Worm (Caenorhabditis elegans): ENCODE measurements around the gene T21E8.7.

Gene T21E8.7

DNA sequence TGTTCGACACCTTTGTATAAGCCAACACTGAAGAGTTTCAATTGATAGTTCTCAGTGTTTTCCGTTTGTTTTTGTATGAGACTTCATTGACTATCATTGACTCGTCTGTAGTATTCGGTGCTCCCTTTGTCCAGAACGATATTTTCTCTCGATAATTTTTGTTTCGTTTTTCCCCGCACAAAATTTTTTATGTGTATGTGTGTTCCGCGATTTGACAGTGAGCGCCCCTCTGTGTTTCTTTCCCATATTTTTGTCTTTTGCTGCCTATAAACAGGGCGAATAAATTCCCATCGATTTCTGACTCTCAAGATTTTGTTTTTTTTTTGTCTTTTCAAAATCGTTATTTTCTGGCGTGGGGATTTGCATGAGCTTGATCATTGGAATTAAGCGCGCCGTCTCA, at the start of gene T21E8.7:
Gene T21E8.7, plus strand, starts transcription at position 301 of the 400 bp plus-strand sequence.
- no peak for TF ChIP-seq him-1 (tag; optimal IDR thresholded peaks at IDR 0.05)
- no peak for TF ChIP-seq dao-5 (tag; optimal IDR thresholded peaks at IDR 0.05)
- TF ChIP-seq W03F9.2 (tag; optimal IDR thresholded peaks at IDR 0.05) = no peak

- TF ChIP-seq him-1 (tag; optimal IDR thresholded peaks at IDR 0.05) (no peak), W03F9.2 (tag; optimal IDR thresholded peaks at IDR 0.05) (no peak), dao-5 (tag; optimal IDR thresholded peaks at IDR 0.05) (no peak)
These were observed 48.7 kb upstream of the T21E8.7 start for ce11 chrX:10834568-10834967.

DNA sequence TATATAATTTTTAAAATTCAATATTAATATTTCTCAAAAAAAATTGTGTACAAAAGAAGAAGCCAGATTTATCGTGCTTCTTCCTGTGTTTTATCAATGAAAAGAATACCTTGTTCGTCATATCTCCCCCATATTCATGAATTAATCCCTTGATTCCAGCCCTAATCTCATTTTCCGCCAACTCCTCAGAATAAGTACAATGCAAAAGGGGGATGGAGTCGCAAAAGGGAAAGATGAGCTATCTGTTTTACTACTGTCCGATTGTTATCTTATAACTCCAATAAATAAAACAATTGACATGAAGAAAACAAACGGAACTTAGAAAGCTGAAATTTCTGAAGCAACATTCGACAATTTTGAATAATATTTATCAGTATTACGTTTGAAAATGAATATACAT, 45.7 kb upstream of the T21E8.7 start:
- TF ChIP-seq W03F9.2 (tag; optimal IDR thresholded peaks at IDR 0.05) = no peak
- TF ChIP-seq dao-5 (tag; optimal IDR thresholded peaks at IDR 0.05) = no peak
- no peak for TF ChIP-seq him-1 (tag; optimal IDR thresholded peaks at IDR 0.05)

DNA sequence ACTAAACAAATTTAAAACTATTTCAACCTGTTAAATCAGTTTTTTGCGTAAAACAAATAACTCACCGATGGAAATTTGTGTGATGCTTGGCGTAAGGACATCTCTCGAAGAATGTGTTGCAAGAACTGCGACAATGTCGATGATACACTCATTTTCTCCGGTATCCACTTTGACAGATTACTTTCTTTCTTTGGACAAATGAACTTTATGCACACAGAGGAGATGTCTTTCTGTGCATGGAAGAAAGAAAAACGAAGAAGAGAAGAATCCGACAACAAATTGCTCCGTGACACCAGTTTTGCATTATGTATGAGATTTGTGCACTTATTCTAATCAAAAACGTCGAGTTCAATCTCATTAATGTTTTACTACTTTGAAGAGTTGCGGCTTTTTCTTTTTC, 44.8 kb upstream of the T21E8.7 start, which contains the start of gene plc-1:
Gene plc-1, minus strand, starts transcription at position 101 of the 400 bp plus-strand sequence.
- TF ChIP-seq W03F9.2 (tag; optimal IDR thresholded peaks at IDR 0.05) (no peak), dao-5 (tag; optimal IDR thresholded peaks at IDR 0.05) (no peak), him-1 (tag; optimal IDR thresholded peaks at IDR 0.05) (no peak)

DNA sequence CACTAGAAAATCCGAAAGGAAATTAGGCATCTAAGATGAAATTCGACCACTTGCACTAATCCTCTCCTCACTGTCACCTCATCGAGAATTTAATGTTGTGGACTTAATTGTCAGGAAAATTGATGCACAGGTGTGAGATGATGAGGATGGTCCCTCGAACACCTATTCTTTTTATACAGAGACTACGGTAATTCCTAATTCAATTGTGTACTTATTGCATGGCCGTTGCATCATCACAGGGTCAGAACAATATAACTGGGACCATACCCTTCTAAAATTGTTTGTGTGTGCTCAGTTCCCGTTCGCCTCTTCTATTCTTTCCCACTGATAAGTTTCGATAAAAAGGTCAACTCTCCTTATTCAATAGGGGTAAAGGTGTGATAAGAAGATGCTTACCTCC, 39.2 kb upstream of the T21E8.7 start:
- TF ChIP-seq him-1 (tag; optimal IDR thresholded peaks at IDR 0.05) (no peak), W03F9.2 (tag; optimal IDR thresholded peaks at IDR 0.05) (no peak), dao-5 (tag; optimal IDR thresholded peaks at IDR 0.05) (no peak)

DNA sequence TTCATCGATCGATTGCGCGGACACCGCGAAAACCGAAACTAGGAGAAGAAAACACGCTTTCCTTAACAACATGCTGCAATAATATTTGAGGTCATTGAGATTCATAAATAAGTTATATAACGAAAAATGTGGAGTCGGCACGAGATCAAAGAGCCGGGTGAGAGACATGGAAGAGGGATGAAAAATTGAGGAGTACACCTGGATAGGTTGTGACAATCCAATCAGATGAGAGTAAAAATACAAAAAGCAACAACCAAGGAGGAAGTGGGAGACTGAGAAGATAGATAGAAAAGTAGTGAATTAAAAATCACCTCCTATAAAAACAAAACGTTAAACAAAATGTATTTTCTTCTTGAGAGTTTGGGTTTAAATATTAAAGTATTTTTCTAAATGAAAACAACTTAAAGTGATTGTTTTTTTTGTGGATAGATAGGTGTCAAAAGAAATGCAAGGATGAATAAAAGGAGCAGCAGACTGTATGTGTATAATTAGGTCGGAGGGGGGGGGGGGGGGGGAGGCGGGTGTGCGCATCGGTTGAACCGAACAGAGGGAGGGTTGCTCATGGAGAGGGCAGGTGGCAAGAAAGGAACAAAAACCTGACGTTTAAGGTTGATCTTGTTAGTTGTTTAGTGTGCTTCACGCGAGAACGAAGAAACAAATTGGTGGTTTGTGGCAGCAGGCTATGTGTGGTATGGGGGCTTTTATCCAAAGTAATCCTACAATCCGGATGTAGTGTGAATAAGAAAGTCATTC, 38.5 kb upstream of the T21E8.7 start, which contains the start of gene C05A9.2:
Gene C05A9.2, minus strand, starts transcription at position 73 of the 753 bp plus-strand sequence.
- TF ChIP-seq W03F9.2 (tag; optimal IDR thresholded peaks at IDR 0.05) (no peak), dao-5 (tag; optimal IDR thresholded peaks at IDR 0.05) (no peak), him-1 (tag; optimal IDR thresholded peaks at IDR 0.05) (no peak)

DNA sequence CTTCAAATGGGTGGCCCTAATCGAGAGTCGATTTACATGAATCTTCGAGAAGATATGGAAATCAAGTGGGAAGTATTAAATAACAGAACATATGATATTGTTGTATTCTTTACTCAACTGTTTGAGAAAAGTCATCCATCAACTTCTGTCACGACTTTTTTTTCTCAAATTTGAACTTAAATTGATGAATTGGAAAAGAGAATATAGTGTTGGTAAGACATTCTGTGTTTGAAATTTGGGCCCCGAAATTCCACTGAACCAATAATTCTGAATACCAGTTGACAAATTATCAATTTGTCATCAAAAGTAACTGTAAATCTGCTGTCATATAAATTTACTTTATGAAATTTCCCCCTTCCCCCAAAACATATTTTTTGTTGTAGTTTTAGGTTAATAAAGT, 36.4 kb upstream of the T21E8.7 start:
- no peak for TF ChIP-seq him-1 (tag; optimal IDR thresholded peaks at IDR 0.05)

DNA sequence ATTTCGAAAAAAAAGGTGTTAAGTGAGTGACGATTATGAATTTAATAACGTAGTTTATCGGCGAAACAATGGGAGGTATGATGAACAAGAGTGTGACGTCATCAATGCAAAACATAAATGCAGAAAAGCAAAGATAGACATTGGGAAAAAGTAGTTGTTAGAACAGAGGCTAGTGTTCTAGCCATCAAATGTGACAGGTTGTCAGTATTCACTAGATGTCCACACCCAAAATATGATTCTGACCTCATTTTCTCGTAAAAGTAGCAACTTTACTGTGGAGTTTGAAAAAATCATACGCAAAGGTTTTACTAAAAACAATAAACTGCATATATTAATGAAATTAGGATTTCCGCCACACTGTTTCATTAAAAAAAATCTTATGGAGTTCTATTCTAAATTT, 32.1 kb upstream of the T21E8.7 start:
- TF ChIP-seq W03F9.2 (tag; optimal IDR thresholded peaks at IDR 0.05) (no peak), dao-5 (tag; optimal IDR thresholded peaks at IDR 0.05) (no peak), him-1 (tag; optimal IDR thresholded peaks at IDR 0.05) (no peak)

DNA sequence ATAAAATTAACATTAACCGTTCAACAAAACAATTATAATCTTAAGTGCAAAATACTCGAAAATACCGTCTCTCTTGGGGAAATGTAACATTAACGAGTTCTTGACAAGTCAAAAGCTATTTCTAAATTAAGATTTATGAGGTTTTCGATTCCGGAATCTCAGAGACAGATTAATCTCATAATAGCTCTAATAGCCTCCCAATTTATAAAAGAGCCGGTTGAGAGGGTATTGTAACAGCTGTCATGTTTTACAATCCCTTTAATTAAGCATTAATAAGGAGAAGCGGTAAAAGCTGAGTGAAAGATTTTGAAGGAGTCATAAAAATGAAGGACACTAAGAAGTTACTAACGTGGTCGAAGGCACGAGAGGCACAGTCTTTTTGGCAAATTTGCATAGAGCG, 31.6 kb upstream of the T21E8.7 start:
- TF ChIP-seq him-1 (tag; optimal IDR thresholded peaks at IDR 0.05) (no peak), dao-5 (tag; optimal IDR thresholded peaks at IDR 0.05) (no peak), W03F9.2 (tag; optimal IDR thresholded peaks at IDR 0.05) (no peak)

DNA sequence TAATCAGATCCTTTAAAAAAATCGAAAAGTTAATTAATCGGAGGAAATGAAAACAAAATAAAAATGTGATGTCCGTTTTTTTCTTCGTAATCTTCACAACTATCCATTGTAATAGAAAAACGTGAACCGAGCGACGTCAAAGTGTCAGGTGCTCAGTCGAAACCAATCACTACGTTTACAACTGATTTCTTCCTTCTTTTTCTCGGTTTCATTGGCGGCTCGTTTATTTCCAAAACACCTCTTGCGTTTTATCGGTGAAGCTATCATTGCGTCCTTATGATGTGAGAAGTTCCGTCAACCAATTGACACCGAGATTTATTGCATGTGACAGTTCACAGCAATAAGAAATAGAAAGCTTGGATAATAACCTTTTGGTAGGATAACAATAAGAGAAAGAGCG, 30.0 kb upstream of the T21E8.7 start:
- TF ChIP-seq dao-5 (tag; optimal IDR thresholded peaks at IDR 0.05) = no peak
- TF ChIP-seq W03F9.2 (tag; optimal IDR thresholded peaks at IDR 0.05) = no peak
- no peak for TF ChIP-seq him-1 (tag; optimal IDR thresholded peaks at IDR 0.05)

DNA sequence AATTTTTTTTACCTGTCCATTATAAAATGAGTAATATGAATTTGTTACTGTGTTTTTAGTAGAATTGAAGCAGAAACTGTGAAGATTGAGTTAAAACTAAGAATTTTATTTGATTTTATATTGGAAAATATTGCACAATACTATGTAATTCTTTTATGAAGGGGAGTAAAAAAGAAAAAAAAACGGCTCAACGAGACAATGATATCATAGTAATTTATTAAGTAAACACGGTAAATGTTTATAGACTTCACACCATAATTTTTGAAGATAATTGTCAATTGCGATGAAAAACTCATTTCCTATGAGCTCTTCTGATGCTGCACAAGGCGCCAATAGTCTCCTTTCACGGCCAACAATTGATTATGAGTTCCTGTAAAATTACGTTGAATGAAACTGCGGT, 24.1 kb upstream of the T21E8.7 start, which contains the start of gene pgp-5:
Gene pgp-5, minus strand, starts transcription at position 87 of the 400 bp plus-strand sequence.
- TF ChIP-seq him-1 (tag; optimal IDR thresholded peaks at IDR 0.05) (no peak), dao-5 (tag; optimal IDR thresholded peaks at IDR 0.05) (no peak), W03F9.2 (tag; optimal IDR thresholded peaks at IDR 0.05) (no peak)

ce11 chrX:10859622-10860021, 23.7 kb upstream of the T21E8.7 start:
- TF ChIP-seq dao-5 (tag; optimal IDR thresholded peaks at IDR 0.05) (no peak), W03F9.2 (tag; optimal IDR thresholded peaks at IDR 0.05) (no peak)

- TF ChIP-seq W03F9.2 (tag; optimal IDR thresholded peaks at IDR 0.05) = no peak
- TF ChIP-seq him-1 (tag; optimal IDR thresholded peaks at IDR 0.05) = no peak
- TF ChIP-seq dao-5 (tag; optimal IDR thresholded peaks at IDR 0.05) = no peak
These were observed 21.6 kb upstream of the T21E8.7 start for ce11 chrX:10861673-10862072.

DNA sequence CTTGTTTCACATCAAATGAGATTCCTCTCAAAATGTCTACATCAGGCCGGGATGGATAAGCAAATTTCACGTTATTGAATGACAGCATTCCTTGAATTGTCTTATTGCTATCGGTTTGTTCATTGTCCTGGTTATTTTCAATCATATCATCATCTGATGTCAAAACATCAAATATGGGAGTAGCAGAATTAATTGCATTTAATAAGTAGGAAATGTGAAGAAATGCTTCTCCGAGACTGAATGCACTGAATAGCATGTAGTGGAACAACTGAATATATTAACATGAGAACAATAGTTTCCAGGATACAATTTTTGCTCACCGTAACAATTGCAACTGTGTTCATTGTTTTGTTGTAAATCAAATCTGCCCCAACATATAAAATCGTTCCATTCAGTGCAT, 20.7 kb upstream of the T21E8.7 start:
- TF ChIP-seq W03F9.2 (tag; optimal IDR thresholded peaks at IDR 0.05) (no peak), him-1 (tag; optimal IDR thresholded peaks at IDR 0.05) (no peak), dao-5 (tag; optimal IDR thresholded peaks at IDR 0.05) (no peak)

DNA sequence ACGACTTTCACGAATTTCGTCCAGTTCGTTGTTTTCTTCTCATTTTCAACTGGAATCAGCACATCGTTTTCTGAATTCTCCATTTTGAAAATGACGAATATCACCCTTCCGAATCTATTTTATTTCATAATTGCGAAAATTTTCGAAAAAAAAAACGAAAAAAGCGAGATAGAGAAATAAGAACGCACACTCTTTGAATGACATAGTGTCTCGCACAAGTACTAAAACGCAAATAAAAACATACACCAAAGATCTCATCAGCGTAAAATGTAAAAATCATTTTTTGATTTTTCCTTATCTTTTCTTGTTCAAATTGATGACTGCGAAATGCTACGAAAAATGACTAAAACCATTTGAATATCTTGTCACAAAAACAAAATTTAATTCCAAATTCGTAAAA, 19.0 kb upstream of the T21E8.7 start, which contains the start of gene pgp-8:
Gene pgp-8, minus strand, starts transcription at position 101 of the 400 bp plus-strand sequence.
- TF ChIP-seq him-1 (tag; optimal IDR thresholded peaks at IDR 0.05) = no peak
- TF ChIP-seq W03F9.2 (tag; optimal IDR thresholded peaks at IDR 0.05) = no peak
- no peak for TF ChIP-seq dao-5 (tag; optimal IDR thresholded peaks at IDR 0.05)
